Fruit fly (Drosophila melanogaster): ENCODE data around the gene CG5653.

dm6 chr3L:8964458-8964857 lies 1.7 kb downstream of the CG5653 start, which contains the start of gene ValRS-m:
- TF ChIP-seq CG14655 (GFP tag; optimal IDR thresholded peaks at IDR 0.05) (no peak), gl (tag; optimal IDR thresholded peaks at IDR 0.05) (no peak), D1 (tag; optimal IDR thresholded peaks at IDR 0.05) (no peak), Ets98B (GFP tag; IDR thresholded peaks at IDR 0.05) (no peak), CG13204 (GFP tag; optimal IDR thresholded peaks at IDR 0.05) (no peak), CG10348 (GFP tag; IDR thresholded peaks at IDR 0.05) (no peak), Pif1B (GFP tag; optimal IDR thresholded peaks at IDR 0.05) (no peak), CG8301 (tag; optimal IDR thresholded peaks at IDR 0.05) (no peak), CG4496 (GFP tag; IDR thresholded peaks at IDR 0.05) (no peak), CG32121 (GFP tag; IDR thresholded peaks at IDR 0.05) (no peak), CG12605 (GFP tag; IDR thresholded peaks at IDR 0.05) (no peak), fd96Ca (GFP tag; IDR thresholded peaks at IDR 0.05) (no peak)
